Fruit fly (Drosophila melanogaster) whole organism, prepupa: ENCODE results near the gene CG42564.

Experiments used
- Blimp-1 ChIP-seq: fragments of 200-800 bp; sonication (Bioruptor generic); optimal IDR thresholded peaks from 3 replicates; lab custom pipeline; 2017; ENCODE audit warnings: missing biosample characterization, missing genetic modification characterization, mild to moderate bottlenecking, moderate library complexity, missing genetic modification reagents
- CG10631 ChIP-seq: fragments of 200-800 bp; sonication (Bioruptor generic); optimal IDR thresholded peaks from 2 replicates; lab custom pipeline; 2016; ENCODE audit warnings: missing biosample characterization, missing genetic modification characterization
- CG11762 ChIP-seq: fragments of 200-800 bp; sonication (Bioruptor generic); optimal IDR thresholded peaks from 3 replicates; lab custom pipeline; 2016; ENCODE audit warnings: missing biosample characterization, missing genetic modification characterization; ENCODE audit not compliant: insufficient read depth
- CG11902 ChIP-seq: fragments of 200-800 bp; sonication (Bioruptor generic); optimal IDR thresholded peaks from 3 replicates; lab custom pipeline; 2016; ENCODE audit warnings: missing biosample characterization, missing genetic modification characterization
- CG15336 ChIP-seq: fragments of 200-800 bp; sonication (Bioruptor generic); IDR thresholded peaks from 2 replicates; pipeline ENCODE4 v1.3.6; 2022; ENCODE audit warnings: missing biosample characterization, missing genetic modification characterization
- CG3032 ChIP-seq: fragments of 200-800 bp; optimal IDR thresholded peaks from 2 replicates; lab custom pipeline; 2019; ENCODE audit warnings: missing biosample characterization, mild to moderate bottlenecking, missing genetic modification characterization, moderate library complexity
- CG31627 ChIP-seq: fragments of 200-800 bp; sonication (Bioruptor generic); optimal IDR thresholded peaks from 3 replicates; lab custom pipeline; 2016; ENCODE audit warnings: missing biosample characterization, missing genetic modification characterization
- CG32006 ChIP-seq: fragments of 200-800 bp; sonication (Bioruptor generic); optimal IDR thresholded peaks from 3 replicates; lab custom pipeline; 2017; ENCODE audit warnings: missing biosample characterization, mild to moderate bottlenecking, missing genetic modification characterization
- CG34406 ChIP-seq: fragments of 200-800 bp; sonication (Bioruptor generic); optimal IDR thresholded peaks from 3 replicates; lab custom pipeline; 2016; ENCODE audit warnings: missing biosample characterization, missing genetic modification characterization
- CG4318 ChIP-seq: fragments of 200-800 bp; sonication (Bioruptor generic); optimal IDR thresholded peaks from 3 replicates; lab custom pipeline; 2017; ENCODE audit warnings: missing biosample characterization, mild to moderate bottlenecking, missing genetic modification characterization
- CG6163 ChIP-seq: fragments of 200-800 bp; sonication (Bioruptor generic); IDR thresholded peaks from 3 replicates; pipeline ENCODE4 v1.3.6; 2022; ENCODE audit warnings: missing biosample characterization, missing genetic modification characterization
- CG6276 ChIP-seq: fragments of 200-800 bp; sonication (Bioruptor generic); optimal IDR thresholded peaks from 2 replicates; lab custom pipeline; 2017; ENCODE audit warnings: missing biosample characterization, mild to moderate bottlenecking, missing genetic modification characterization
- CG6792 ChIP-seq: fragments of 200-800 bp; sonication (Bioruptor generic); optimal IDR thresholded peaks from 3 replicates; lab custom pipeline; 2016; ENCODE audit warnings: missing biosample characterization, missing genetic modification characterization
- CG8119 ChIP-seq: fragments of 200-800 bp; sonication (Bioruptor generic); IDR thresholded peaks from 3 replicates; pipeline ENCODE4 v1.3.6; 2022; ENCODE audit warnings: missing biosample characterization, missing genetic modification characterization
- CG8319 ChIP-seq: fragments of 200-800 bp; sonication (Bioruptor generic); optimal IDR thresholded peaks from 3 replicates; lab custom pipeline; 2016; ENCODE audit warnings: missing biosample characterization, missing genetic modification characterization
- Eip75B ChIP-seq: fragments of 200-800 bp; sonication (Bioruptor generic); optimal IDR thresholded peaks from 3 replicates; lab custom pipeline; 2016; ENCODE audit warnings: missing biosample characterization, missing genetic modification characterization
- Eip78C ChIP-seq: fragments of 200-800 bp; sonication (Bioruptor generic); peaks from one replicate; lab custom pipeline; 2016; ENCODE audit warnings: missing biosample characterization, missing genetic modification characterization
- Eip93F ChIP-seq: fragments of 200-800 bp; sonication (Bioruptor generic); optimal IDR thresholded peaks from 2 replicates; lab custom pipeline; 2016; ENCODE audit warnings: missing biosample characterization, mild to moderate bottlenecking, missing genetic modification characterization
- Ets21C ChIP-seq: fragments of 200-800 bp; sonication (Bioruptor generic); optimal IDR thresholded peaks from 3 replicates; lab custom pipeline; 2016; ENCODE audit warnings: missing biosample characterization, missing genetic modification characterization
- Gug ChIP-seq: fragments of 200-800 bp; sonication (Bioruptor generic); IDR thresholded peaks from 2 replicates; pipeline ENCODE4 v1.3.6; 2022; ENCODE audit warnings: missing biosample characterization, missing genetic modification characterization
- Hr4 ChIP-seq: fragments of 200-800 bp; sonication (Bioruptor generic); optimal IDR thresholded peaks from 3 replicates; lab custom pipeline; 2016; ENCODE audit warnings: missing biosample characterization, missing genetic modification characterization
- Lpt ChIP-seq: fragments of 200-800 bp; sonication (Bioruptor generic); optimal IDR thresholded peaks from 3 replicates; lab custom pipeline; 2016; ENCODE audit warnings: missing biosample characterization, missing genetic modification characterization
- Smox ChIP-seq: fragments of 200-800 bp; sonication (Bioruptor generic); optimal IDR thresholded peaks from 3 replicates; lab custom pipeline; 2016; ENCODE audit warnings: missing biosample characterization, missing genetic modification characterization
- Sox102F ChIP-seq: fragments of 200-800 bp; sonication (Bioruptor generic); optimal IDR thresholded peaks from 2 replicates; lab custom pipeline; 2016; ENCODE audit warnings: missing biosample characterization, mild to moderate bottlenecking, missing genetic modification characterization
- Sox14 ChIP-seq: fragments of 200-800 bp; sonication (Bioruptor generic); optimal IDR thresholded peaks from 3 replicates; lab custom pipeline; 2016; ENCODE audit warnings: missing biosample characterization, missing genetic modification characterization
- Sox15 ChIP-seq: fragments of 200-800 bp; sonication (Bioruptor generic); optimal IDR thresholded peaks from 3 replicates; lab custom pipeline; 2016; ENCODE audit warnings: missing biosample characterization, missing genetic modification characterization
- achi ChIP-seq: fragments of 200-800 bp; sonication (Bioruptor generic); optimal IDR thresholded peaks from 3 replicates; lab custom pipeline; 2016; ENCODE audit warnings: missing biosample characterization, missing genetic modification characterization
- acj6 ChIP-seq: fragments of 200-800 bp; sonication (Bioruptor generic); optimal IDR thresholded peaks from 3 replicates; lab custom pipeline; 2016; ENCODE audit warnings: missing biosample characterization, missing genetic modification characterization
- cyc ChIP-seq: fragments of 200-800 bp; sonication (Bioruptor generic); optimal IDR thresholded peaks from 3 replicates; lab custom pipeline; 2016; ENCODE audit warnings: missing biosample characterization, missing genetic modification characterization
- dac ChIP-seq: fragments of 200-800 bp; sonication (Bioruptor generic); optimal IDR thresholded peaks from 2 replicates; lab custom pipeline; 2017; ENCODE audit warnings: missing biosample characterization, mild to moderate bottlenecking, missing genetic modification characterization
- dsx ChIP-seq: fragments of 200-800 bp; optimal IDR thresholded peaks from 3 replicates; lab custom pipeline; 2019; ENCODE audit warnings: missing biosample characterization, mild to moderate bottlenecking, missing genetic modification characterization, moderate library complexity; ENCODE audit not compliant: poor library complexity, severe bottlenecking
- esn ChIP-seq: fragments of 200-800 bp; sonication (Bioruptor generic); optimal IDR thresholded peaks from 2 replicates; lab custom pipeline; 2016; ENCODE audit warnings: missing biosample characterization, mild to moderate bottlenecking, missing genetic modification characterization, moderate library complexity
- fd59A ChIP-seq: fragments of 200-800 bp; sonication (Bioruptor generic); optimal IDR thresholded peaks from 2 replicates; lab custom pipeline; 2017; ENCODE audit warnings: missing biosample characterization, mild to moderate bottlenecking, missing genetic modification characterization, missing genetic modification reagents
- fd85E ChIP-seq: fragments of 200-800 bp; sonication (Bioruptor generic); optimal IDR thresholded peaks from 3 replicates; lab custom pipeline; 2016; ENCODE audit warnings: missing biosample characterization, missing genetic modification characterization
- fkh ChIP-seq: fragments of 200-800 bp; sonication (Bioruptor generic); optimal IDR thresholded peaks from 3 replicates; lab custom pipeline; 2017; ENCODE audit warnings: missing biosample characterization, mild to moderate bottlenecking, missing genetic modification characterization, moderate library complexity
- lz ChIP-seq: fragments of 200-800 bp; sonication (Bioruptor generic); optimal IDR thresholded peaks from 3 replicates; lab custom pipeline; 2016; ENCODE audit warnings: missing biosample characterization, missing genetic modification characterization
- pdm3 ChIP-seq: fragments of 200-800 bp; sonication (Bioruptor generic); optimal IDR thresholded peaks from 3 replicates; lab custom pipeline; 2016; ENCODE audit warnings: missing biosample characterization, missing genetic modification characterization
- spab ChIP-seq: fragments of 200-800 bp; sonication (Bioruptor generic); optimal IDR thresholded peaks from 2 replicates; lab custom pipeline; 2017; ENCODE audit warnings: missing biosample characterization, mild to moderate bottlenecking, missing genetic modification characterization, missing genetic modification reagents
- ss ChIP-seq, 2 experiments: fragments of 200-800 bp; sonication (Bioruptor generic); optimal IDR thresholded peaks; 2 replicates in 1 of 2; 3 replicates in 1 of 2; lab custom pipeline; 2017 to 2018; ENCODE audit warnings: mild to moderate bottlenecking in 2 of 2, missing biosample characterization in 2 of 2, missing genetic modification characterization in 2 of 2, moderate library complexity in 1 of 2
- topi ChIP-seq: fragments of 200-800 bp; sonication (Bioruptor generic); optimal IDR thresholded peaks from 3 replicates; lab custom pipeline; 2016; ENCODE audit warnings: missing biosample characterization, missing genetic modification characterization

CG42564 gene

dm6 chr3R:6343396-6344239, 30.7 kb upstream of the CG42564 start, which contains the start of gene CG17919 (continued):
- peak; percentile 53 for TF ChIP-seq CG15336 (GFP tag; lab: Robert Waterston, UW)
- peak; percentile 14 for TF ChIP-seq lz
- TF ChIP-seq Eip78C = peak; percentile 60

- no peak for TF ChIP-seq CG6276 (GFP tag; lab: Kevin White, UChicago)
- peak; percentile 3 for TF ChIP-seq CG31627 (GFP tag; lab: Kevin White, UChicago)
- TF ChIP-seq esn (GFP tag; lab: Kevin White, UChicago) = peak; percentile 3
- no peak for TF ChIP-seq pdm3 (GFP tag; lab: Kevin White, UChicago)
- TF ChIP-seq CG15336 (GFP tag; lab: Robert Waterston, UW) = no peak
- TF ChIP-seq Gug (GFP tag; lab: Robert Waterston, UW) = no peak
- no peak for TF ChIP-seq Eip75B (GFP tag; lab: Kevin White, UChicago)
- peak; percentile 48 for TF ChIP-seq Sox14 (GFP tag; lab: Kevin White, UChicago)
- TF ChIP-seq Smox = no peak
- no peak for TF ChIP-seq CG6792
- TF ChIP-seq topi (GFP tag; lab: Kevin White, UChicago) = no peak
- TF ChIP-seq Eip93F (GFP tag; lab: Kevin White, UChicago) = no peak
- TF ChIP-seq spab (GFP tag; lab: Kevin White, UChicago) = no peak
- TF ChIP-seq achi (GFP tag; lab: Kevin White, UChicago) = no peak
- no peak for TF ChIP-seq acj6 (GFP tag; lab: Kevin White, UChicago)
- TF ChIP-seq CG8319 (GFP tag; lab: Kevin White, UChicago) = no peak
- peak; percentile 8 for TF ChIP-seq cyc (GFP tag; lab: Kevin White, UChicago)
- TF ChIP-seq lz = no peak
- TF ChIP-seq fd85E (GFP tag; lab: Kevin White, UChicago) = no peak
- no peak for TF ChIP-seq CG6163 (GFP tag; lab: Robert Waterston, UW)
- TF ChIP-seq CG3032 (tag; lab: Kevin White, UChicago) = peak; percentile 12
- TF ChIP-seq CG4318 (GFP tag; lab: Kevin White, UChicago) = no peak
- no peak for TF ChIP-seq Hr4 (GFP tag; lab: Kevin White, UChicago)
- no peak for TF ChIP-seq Blimp-1 (GFP tag; lab: Kevin White, UChicago)
- peak; percentile 49 for TF ChIP-seq Eip78C
- TF ChIP-seq Ets21C (GFP tag; lab: Kevin White, UChicago) = no peak
- TF ChIP-seq Sox102F (GFP tag; lab: Kevin White, UChicago) = no peak
- no peak for TF ChIP-seq ss (GFP tag; optimal IDR thresholded peaks at IDR 0.05; lab: Kevin White, UChicago)
- peak; percentile 3 for TF ChIP-seq dsx (GFP tag; lab: Kevin White, UChicago)
- TF ChIP-seq CG32006 (GFP tag; lab: Kevin White, UChicago) = no peak
- no peak for TF ChIP-seq fd59A
- no peak for TF ChIP-seq dac (GFP tag; lab: Kevin White, UChicago)
- no peak for TF ChIP-seq CG8119
- no peak for TF ChIP-seq Sox15 (GFP tag; lab: Kevin White, UChicago)
- TF ChIP-seq CG34406 (GFP tag; lab: Kevin White, UChicago) = no peak
- no peak for TF ChIP-seq Lpt (GFP tag; lab: Kevin White, UChicago)
- no peak for TF ChIP-seq CG11762 (GFP tag; lab: Kevin White, UChicago)
- TF ChIP-seq fkh (GFP tag; lab: Kevin White, UChicago) = no peak
- no peak for TF ChIP-seq CG11902 (GFP tag; lab: Kevin White, UChicago)
- no peak for TF ChIP-seq CG10631 (GFP tag; lab: Kevin White, UChicago)
Observed at dm6 chr3R:6345814-6346213, 28.5 kb upstream of the CG42564 start, which contains the start of the genes SmD2 and CG18048. TSS of gene SmD2 (minus strand) at chr3R:6345911. TSS of gene CG18048 (plus strand) at chr3R:6346111.
